Worm (Caenorhabditis elegans) whole organism, midembryonic: ENCODE results near the gene daao-1.

Experiments used
- T22C8.4 ChIP-seq: fragments of 200-800 bp; sonication (Bioruptor generic); IDR thresholded peaks from 2 replicates; pipeline ENCODE4 v1.3.6; 2022; ENCODE audit warnings: missing genetic modification characterization, missing compliant biosample characterization
- flt-1 ChIP-seq: fragments of 200-800 bp; sonication (Bioruptor generic); IDR thresholded peaks from 2 replicates; pipeline ENCODE4 v1.3.6; 2022; ENCODE audit warnings: missing genetic modification characterization, missing compliant biosample characterization
- klf-2 ChIP-seq: fragments of 200-800 bp; sonication (Bioruptor generic); conservative IDR thresholded peaks from 2 replicates; pipeline ENCODE4 v1.3.6; 2022; ENCODE audit warnings: missing genetic modification reagents, missing genetic modification characterization, missing compliant biosample characterization
- tab-1 ChIP-seq: fragments of 200-800 bp; sonication (Bioruptor generic); IDR thresholded peaks from 2 replicates; pipeline ENCODE4 v1.3.6; 2022; ENCODE audit warnings: missing genetic modification characterization, missing compliant biosample characterization

- TF ChIP-seq T22C8.4 (GFP tag; lab: Robert Waterston, UW), result peak; percentile 28; the same call in 1 of the 2 replicates
- TF ChIP-seq flt-1 (GFP tag; lab: Robert Waterston, UW), result no peak
- no peak for TF ChIP-seq tab-1 (GFP tag; lab: Robert Waterston, UW)
- no peak for TF ChIP-seq klf-2 (GFP tag; lab: Robert Waterston, UW)
Observed at ce11 chrIV:2610974-2611373, 3.0 kb upstream of the daao-1 start.
